Worm (Caenorhabditis elegans) whole organism, L3 larva: Measurements from ENCODE around the gene srd-65.

Experiments
- ceh-28 ChIP-seq: fragments of 150-350 bp; optimal IDR thresholded peaks from 2 replicates; lab custom pipeline; 2014; ENCODE audit warnings: missing biosample characterization, missing genetic modification reagents, missing genetic modification characterization
- ceh-82 ChIP-seq: fragments of 150-350 bp; optimal IDR thresholded peaks from 2 replicates; lab custom pipeline; 2014; ENCODE audit warnings: missing biosample characterization, missing genetic modification characterization
- egl-5 ChIP-seq: fragments of 150-350 bp; optimal IDR thresholded peaks from 2 replicates; lab custom pipeline; 2017; ENCODE audit warnings: missing biosample characterization, missing genetic modification reagents, missing genetic modification characterization, inconsistent platforms
- lin-39 ChIP-seq: fragments of 150-350 bp; optimal IDR thresholded peaks from 2 replicates; lab custom pipeline; 2018; ENCODE audit warnings: missing biosample characterization, missing genetic modification reagents, missing genetic modification characterization
- mdl-1 ChIP-seq: fragments of 150-350 bp; optimal IDR thresholded peaks from 2 replicates; lab custom pipeline; 2014; ENCODE audit warnings: missing biosample characterization, missing genetic modification characterization
- nhr-12 ChIP-seq: fragments of 150-350 bp; optimal IDR thresholded peaks from 2 replicates; lab custom pipeline; 2014; ENCODE audit warnings: missing biosample characterization, missing genetic modification characterization
- pqm-1 ChIP-seq: fragments of 150-350 bp; optimal IDR thresholded peaks from 2 replicates; lab custom pipeline; 2017; ENCODE audit warnings: missing biosample characterization, missing genetic modification characterization, inconsistent platforms

srd-65 gene

ce11 chrIII:2205155-2205554 is 18.7 kb downstream of the srd-65 start:
- TF ChIP-seq lin-39 (tag; lab: Kevin White, UChicago) (no peak), ceh-82 (tag; lab: Kevin White, UChicago) (no peak), mdl-1 (tag; lab: Kevin White, UChicago) (no peak), ceh-28 (tag; lab: Kevin White, UChicago) (peak; percentile 89), nhr-12 (tag; lab: Kevin White, UChicago) (no peak), pqm-1 (no peak)

ce11 chrIII:2197706-2198105 is 26.1 kb downstream of the srd-65 start, which contains the start of gene C39B5.6:
Gene C39B5.6 (plus strand): TSS chrIII:2198006.
- no peak for TF ChIP-seq egl-5 (tag; lab: Kevin White, UChicago)
